Fruit fly (Drosophila melanogaster): Measurements from ENCODE around the gene CG13606.

The CG13606 gene

dm6 chr3R:24203426-24203825 lies 31.0 kb downstream of the CG13606 start:
- no peak for TF ChIP-seq usp (GFP tag; optimal IDR thresholded peaks at IDR 0.05)

DNA sequence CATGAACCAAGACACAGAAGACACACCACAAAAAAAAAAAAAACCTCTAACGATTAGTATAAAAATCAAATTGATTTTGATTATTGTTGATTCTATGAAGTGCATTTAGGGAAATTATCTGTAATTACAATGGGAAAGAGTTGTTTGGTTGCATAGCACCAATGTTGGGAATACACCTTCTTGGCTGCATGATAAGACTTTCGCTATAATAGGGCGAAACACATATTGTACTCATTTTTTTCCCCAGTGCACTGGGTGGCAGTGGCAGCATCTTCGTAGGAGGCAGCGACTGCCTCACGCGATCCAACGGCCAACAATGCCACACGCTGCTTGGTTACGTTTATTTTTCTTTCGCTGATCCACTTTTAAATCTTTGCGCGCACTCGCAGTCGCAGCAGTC lies 31.6 kb downstream of the CG13606 start:
- TF ChIP-seq EcR (GFP tag; optimal IDR thresholded peaks at IDR 0.05) (no peak), pan (optimal IDR thresholded peaks at IDR 0.05) (no peak), CG8478 (optimal IDR thresholded peaks at IDR 0.05) (no peak), psq (optimal IDR thresholded peaks at IDR 0.05) (no peak), usp (GFP tag; optimal IDR thresholded peaks at IDR 0.05) (no peak), Dll (optimal IDR thresholded peaks at IDR 0.05) (no peak)

dm6 chr3R:24205234-24205894 lies 32.9 kb downstream of the CG13606 start:
- TF ChIP-seq psq (optimal IDR thresholded peaks at IDR 0.05), result no peak
- TF ChIP-seq CG8478 (optimal IDR thresholded peaks at IDR 0.05), result no peak
- peak; percentile 38 for TF ChIP-seq Dll (optimal IDR thresholded peaks at IDR 0.05)
- no peak for TF ChIP-seq pan (optimal IDR thresholded peaks at IDR 0.05)
- TF ChIP-seq EcR (GFP tag; optimal IDR thresholded peaks at IDR 0.05), result no peak
- no peak for TF ChIP-seq usp (GFP tag; optimal IDR thresholded peaks at IDR 0.05)

dm6 chr3R:24205935-24206334 lies 33.5 kb downstream of the CG13606 start:
- no peak for TF ChIP-seq CG8478 (optimal IDR thresholded peaks at IDR 0.05)
- peak; percentile 90 for TF ChIP-seq pan (optimal IDR thresholded peaks at IDR 0.05)

DNA sequence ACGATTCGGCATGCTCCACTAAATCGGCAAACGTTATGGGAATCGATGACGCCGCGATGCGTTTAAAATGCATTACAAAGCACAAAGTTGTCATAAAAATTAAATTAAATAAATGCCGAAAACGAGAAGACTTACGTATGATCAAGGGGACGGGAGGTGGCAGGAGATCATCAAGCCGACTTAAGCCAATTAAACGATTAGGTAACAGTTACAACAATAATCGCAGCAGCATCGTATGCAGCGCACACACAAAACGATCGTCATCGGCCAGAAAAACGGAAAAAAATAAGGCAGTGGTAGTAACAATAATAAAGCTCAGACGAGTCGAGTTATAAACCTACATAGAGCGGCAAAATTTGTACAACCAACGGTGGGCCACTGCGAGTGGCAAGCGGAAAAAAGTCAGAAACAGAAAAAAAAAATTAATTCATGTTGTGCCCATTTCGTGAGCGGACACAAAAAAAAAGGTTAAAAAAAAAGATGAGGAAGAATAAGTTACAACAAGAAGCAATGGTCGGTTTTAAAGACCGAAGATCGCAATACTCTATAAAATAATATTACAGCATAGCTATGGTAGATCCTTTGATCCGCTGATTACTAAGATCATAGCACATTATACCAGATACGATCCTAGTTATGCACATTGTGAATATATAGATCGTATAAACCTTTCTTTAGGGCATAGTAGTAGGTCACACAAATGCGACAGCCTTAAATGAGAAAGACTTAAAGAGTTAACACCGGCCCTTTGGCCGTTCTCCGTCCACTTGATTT lies 34.1 kb downstream of the CG13606 start:
- TF ChIP-seq pan (optimal IDR thresholded peaks at IDR 0.05) (no peak), psq (optimal IDR thresholded peaks at IDR 0.05) (no peak), EcR (GFP tag; optimal IDR thresholded peaks at IDR 0.05) (no peak), usp (GFP tag; optimal IDR thresholded peaks at IDR 0.05) (no peak), CG8478 (optimal IDR thresholded peaks at IDR 0.05) (no peak)

DNA sequence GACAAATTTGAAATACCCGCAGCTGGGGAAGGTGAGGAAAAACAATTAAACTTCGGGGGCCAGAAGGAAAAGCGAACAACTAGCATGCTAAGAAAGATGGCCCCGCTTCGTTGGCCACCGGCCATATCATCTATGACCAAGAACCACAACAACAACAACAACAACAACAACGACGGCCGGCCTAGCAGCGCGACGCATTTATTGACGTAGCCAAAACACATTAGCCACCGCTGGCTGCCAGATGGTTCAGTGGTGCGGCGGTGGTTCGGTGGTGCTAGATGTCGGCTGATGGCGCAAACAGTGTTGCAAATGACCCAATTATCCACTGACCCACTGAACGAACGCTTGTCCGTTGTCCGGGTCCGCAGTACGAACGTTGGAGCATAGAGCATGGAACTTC lies 41.2 kb downstream of the CG13606 start:
- TF ChIP-seq EcR (GFP tag; optimal IDR thresholded peaks at IDR 0.05) (no peak), CG8478 (optimal IDR thresholded peaks at IDR 0.05) (no peak), Dll (optimal IDR thresholded peaks at IDR 0.05) (no peak), psq (optimal IDR thresholded peaks at IDR 0.05) (no peak), usp (GFP tag; optimal IDR thresholded peaks at IDR 0.05) (no peak), pan (optimal IDR thresholded peaks at IDR 0.05) (no peak)

DNA sequence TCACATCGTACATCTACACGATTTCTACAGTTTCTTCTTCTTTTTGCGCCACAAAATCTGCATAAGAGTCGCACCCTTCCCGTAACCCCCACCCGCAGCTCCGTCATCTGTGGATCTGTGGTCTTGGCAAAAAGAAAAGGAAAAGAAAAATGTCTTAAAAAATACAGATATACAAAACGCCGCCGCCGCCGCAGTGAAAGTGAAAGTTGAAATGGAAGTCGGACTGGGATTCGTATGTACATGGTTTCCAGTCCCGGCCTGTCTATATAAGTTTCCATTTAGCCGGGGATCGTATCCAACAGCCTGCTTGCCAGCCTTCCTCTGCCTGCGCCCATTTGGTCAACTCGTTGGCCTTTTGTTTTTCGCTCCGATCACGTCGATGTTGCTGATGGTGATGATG lies 43.6 kb downstream of the CG13606 start:
- TF ChIP-seq Dll (optimal IDR thresholded peaks at IDR 0.05), result no peak

dm6 chr3R:24218565-24218964 lies 46.1 kb downstream of the CG13606 start, which contains the start of gene CG17786:
CG17786 (minus strand) TSS chr3R:24218718.
- TF ChIP-seq Dll (optimal IDR thresholded peaks at IDR 0.05) (peak; percentile 74), usp (GFP tag; optimal IDR thresholded peaks at IDR 0.05) (no peak), psq (optimal IDR thresholded peaks at IDR 0.05) (no peak), pan (optimal IDR thresholded peaks at IDR 0.05) (no peak)

DNA sequence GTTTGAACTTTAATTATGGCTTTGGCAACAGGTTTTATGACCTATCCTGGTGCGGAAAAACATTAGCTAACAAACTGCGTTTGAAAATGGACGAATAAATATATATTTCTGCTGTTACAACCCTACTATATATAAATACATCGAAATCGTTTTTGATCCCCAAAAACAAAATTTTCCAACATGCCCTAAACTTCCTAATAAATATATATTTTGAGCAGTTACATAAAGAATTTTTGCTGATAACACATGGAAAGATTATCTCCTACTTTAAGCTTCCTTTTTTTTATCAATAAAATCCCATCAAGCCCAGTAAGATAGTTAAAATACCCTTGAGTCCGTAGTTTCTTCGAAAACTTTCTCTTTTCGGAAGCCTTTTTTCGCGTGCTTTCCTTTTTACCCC lies 46.7 kb downstream of the CG13606 start:
- TF ChIP-seq psq (optimal IDR thresholded peaks at IDR 0.05) (no peak), Dll (optimal IDR thresholded peaks at IDR 0.05) (no peak), pan (optimal IDR thresholded peaks at IDR 0.05) (no peak), usp (GFP tag; optimal IDR thresholded peaks at IDR 0.05) (no peak), EcR (GFP tag; optimal IDR thresholded peaks at IDR 0.05) (no peak), CG8478 (optimal IDR thresholded peaks at IDR 0.05) (no peak)

dm6 chr3R:24220845-24221244 lies 48.4 kb downstream of the CG13606 start, which contains the start of gene cav:
cav (plus strand) TSS chr3R:24221103.
- no peak for TF ChIP-seq Dll (optimal IDR thresholded peaks at IDR 0.05)
- TF ChIP-seq CG8478 (optimal IDR thresholded peaks at IDR 0.05), result no peak
- no peak for TF ChIP-seq pan (optimal IDR thresholded peaks at IDR 0.05)
- TF ChIP-seq psq (optimal IDR thresholded peaks at IDR 0.05), result no peak
- no peak for TF ChIP-seq EcR (GFP tag; optimal IDR thresholded peaks at IDR 0.05)
- no peak for TF ChIP-seq usp (GFP tag; optimal IDR thresholded peaks at IDR 0.05)

- TF ChIP-seq CG8478 (optimal IDR thresholded peaks at IDR 0.05) (no peak), usp (GFP tag; optimal IDR thresholded peaks at IDR 0.05) (no peak), pan (optimal IDR thresholded peaks at IDR 0.05) (peak; percentile 34), Dll (optimal IDR thresholded peaks at IDR 0.05) (no peak), EcR (GFP tag; optimal IDR thresholded peaks at IDR 0.05) (no peak), psq (optimal IDR thresholded peaks at IDR 0.05) (no peak)
Measured at dm6 chr3R:24221334-24222302, 49.2 kb downstream of the CG13606 start, which contains the start of gene twin. twin (minus strand) TSS chr3R:24221965.

DNA sequence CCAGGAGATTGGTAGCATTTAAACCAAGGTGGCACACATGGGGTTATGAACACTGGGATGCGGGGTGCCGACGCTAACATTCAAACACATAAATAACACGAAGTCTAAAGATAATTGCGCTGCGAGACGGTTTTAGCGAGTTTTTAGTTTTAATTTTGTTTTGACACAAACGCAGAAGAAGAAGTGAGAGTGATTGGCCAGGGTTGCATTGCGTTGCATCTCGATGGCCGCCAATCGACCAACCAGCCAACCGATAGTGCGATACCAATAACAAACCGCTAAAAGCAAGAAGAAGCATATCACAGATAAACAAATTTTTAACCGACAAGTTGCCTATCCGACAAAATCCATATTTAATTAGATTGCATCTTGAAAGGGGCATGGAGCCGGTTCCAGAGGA lies 54.3 kb downstream of the CG13606 start, which contains the start of the genes Spps and CG13609:
Spps (minus strand) TSS at position 191 of the 400 bp plus-strand sequence.
CG13609 (plus strand) TSS at position 280 of the 400 bp plus-strand sequence.
- TF ChIP-seq EcR (GFP tag; optimal IDR thresholded peaks at IDR 0.05) (no peak), pan (optimal IDR thresholded peaks at IDR 0.05) (no peak), psq (optimal IDR thresholded peaks at IDR 0.05) (no peak), usp (GFP tag; optimal IDR thresholded peaks at IDR 0.05) (no peak), CG8478 (optimal IDR thresholded peaks at IDR 0.05) (no peak), Dll (optimal IDR thresholded peaks at IDR 0.05) (no peak)

Measured in whole organism.